Fruit fly (Drosophila melanogaster) whole organism, prepupa: ENCODE measurements around the gene Hsp27.
A peak's percentile ranks its signal among the peaks of the same experiment; 100 is the strongest.

Experiments used
- Blimp-1 ChIP-seq: fragments of 200-800 bp; sonication (Bioruptor generic); optimal IDR thresholded peaks from 3 replicates; lab custom pipeline; 2017; ENCODE audit warnings: missing biosample characterization, missing genetic modification characterization, mild to moderate bottlenecking, moderate library complexity, missing genetic modification reagents
- CG10669 ChIP-seq: fragments of 200-800 bp; sonication (Bioruptor generic); optimal IDR thresholded peaks from 3 replicates; lab custom pipeline; 2018; ENCODE audit warnings: missing biosample characterization, mild to moderate bottlenecking, missing genetic modification characterization, moderate library complexity
- CG11294 ChIP-seq: fragments of 200-800 bp; sonication (Bioruptor generic); IDR thresholded peaks from 2 replicates; pipeline ENCODE4 v1.3.6; 2022; ENCODE audit warnings: missing biosample characterization, missing genetic modification characterization
- CG11762 ChIP-seq: fragments of 200-800 bp; sonication (Bioruptor generic); optimal IDR thresholded peaks from 3 replicates; lab custom pipeline; 2016; ENCODE audit warnings: missing biosample characterization, missing genetic modification characterization; ENCODE audit not compliant: insufficient read depth
- CG11902 ChIP-seq: fragments of 200-800 bp; sonication (Bioruptor generic); optimal IDR thresholded peaks from 3 replicates; lab custom pipeline; 2016; ENCODE audit warnings: missing biosample characterization, missing genetic modification characterization
- CG15336 ChIP-seq: fragments of 200-800 bp; sonication (Bioruptor generic); IDR thresholded peaks from 2 replicates; pipeline ENCODE4 v1.3.6; 2022; ENCODE audit warnings: missing biosample characterization, missing genetic modification characterization
- CG1621 ChIP-seq: fragments of 200-800 bp; sonication (Bioruptor generic); optimal IDR thresholded peaks from 3 replicates; lab custom pipeline; 2018; ENCODE audit warnings: missing biosample characterization, mild to moderate bottlenecking, missing genetic modification characterization
- CG3032 ChIP-seq: fragments of 200-800 bp; optimal IDR thresholded peaks from 2 replicates; lab custom pipeline; 2019; ENCODE audit warnings: missing biosample characterization, mild to moderate bottlenecking, missing genetic modification characterization, moderate library complexity
- CG31627 ChIP-seq: fragments of 200-800 bp; sonication (Bioruptor generic); optimal IDR thresholded peaks from 3 replicates; lab custom pipeline; 2016; ENCODE audit warnings: missing biosample characterization, missing genetic modification characterization
- CG34406 ChIP-seq: fragments of 200-800 bp; sonication (Bioruptor generic); optimal IDR thresholded peaks from 3 replicates; lab custom pipeline; 2016; ENCODE audit warnings: missing biosample characterization, missing genetic modification characterization
- CG3919 ChIP-seq: fragments of 200-800 bp; sonication (Bioruptor generic); optimal IDR thresholded peaks from 3 replicates; lab custom pipeline; 2016; ENCODE audit warnings: missing biosample characterization, missing genetic modification characterization
- CG6792 ChIP-seq: fragments of 200-800 bp; sonication (Bioruptor generic); optimal IDR thresholded peaks from 3 replicates; lab custom pipeline; 2016; ENCODE audit warnings: missing biosample characterization, missing genetic modification characterization
- CG6808 ChIP-seq: fragments of 200-800 bp; sonication (Bioruptor generic); optimal IDR thresholded peaks from 3 replicates; lab custom pipeline; 2017; ENCODE audit warnings: missing biosample characterization, missing genetic modification characterization, mild to moderate bottlenecking, moderate library complexity, missing genetic modification reagents
- CG7368 ChIP-seq: fragments of 200-800 bp; sonication (Bioruptor generic); optimal IDR thresholded peaks from 3 replicates; lab custom pipeline; 2016; ENCODE audit warnings: missing biosample characterization, missing genetic modification characterization
- CG8119 ChIP-seq: fragments of 200-800 bp; sonication (Bioruptor generic); IDR thresholded peaks from 3 replicates; pipeline ENCODE4 v1.3.6; 2022; ENCODE audit warnings: missing biosample characterization, missing genetic modification characterization
- CG8319 ChIP-seq: fragments of 200-800 bp; sonication (Bioruptor generic); optimal IDR thresholded peaks from 3 replicates; lab custom pipeline; 2016; ENCODE audit warnings: missing biosample characterization, missing genetic modification characterization
- Eip75B ChIP-seq: fragments of 200-800 bp; sonication (Bioruptor generic); optimal IDR thresholded peaks from 3 replicates; lab custom pipeline; 2016; ENCODE audit warnings: missing biosample characterization, missing genetic modification characterization
- Eip78C ChIP-seq: fragments of 200-800 bp; sonication (Bioruptor generic); peaks from one replicate; lab custom pipeline; 2016; ENCODE audit warnings: missing biosample characterization, missing genetic modification characterization
- Eip93F ChIP-seq: fragments of 200-800 bp; sonication (Bioruptor generic); optimal IDR thresholded peaks from 2 replicates; lab custom pipeline; 2016; ENCODE audit warnings: missing biosample characterization, mild to moderate bottlenecking, missing genetic modification characterization
- Ets21C ChIP-seq: fragments of 200-800 bp; sonication (Bioruptor generic); optimal IDR thresholded peaks from 3 replicates; lab custom pipeline; 2016; ENCODE audit warnings: missing biosample characterization, missing genetic modification characterization
- Ets96B ChIP-seq: fragments of 200-800 bp; optimal IDR thresholded peaks from 2 replicates; lab custom pipeline; 2019; ENCODE audit warnings: missing biosample characterization, mild to moderate bottlenecking, missing genetic modification characterization, moderate library complexity
- Gug ChIP-seq: fragments of 200-800 bp; sonication (Bioruptor generic); IDR thresholded peaks from 2 replicates; pipeline ENCODE4 v1.3.6; 2022; ENCODE audit warnings: missing biosample characterization, missing genetic modification characterization
- Hr38 ChIP-seq: sonication (Bioruptor generic); optimal IDR thresholded peaks from 2 replicates; lab custom pipeline; 2016; ENCODE audit warnings: missing biosample characterization, missing genetic modification characterization
- Hr39 ChIP-seq: fragments of 200-800 bp; sonication (Bioruptor generic); optimal IDR thresholded peaks from 2 replicates; lab custom pipeline; 2016; ENCODE audit warnings: missing biosample characterization, missing genetic modification characterization
- Hr4 ChIP-seq: fragments of 200-800 bp; sonication (Bioruptor generic); optimal IDR thresholded peaks from 3 replicates; lab custom pipeline; 2016; ENCODE audit warnings: missing biosample characterization, missing genetic modification characterization
- Met ChIP-seq: fragments of 200-800 bp; sonication (Bioruptor generic); optimal IDR thresholded peaks from 3 replicates; lab custom pipeline; 2016; ENCODE audit warnings: missing biosample characterization, missing genetic modification characterization
- OdsH ChIP-seq: fragments of 200-800 bp; sonication (Bioruptor generic); optimal IDR thresholded peaks from 3 replicates; lab custom pipeline; 2016; ENCODE audit warnings: missing biosample characterization, missing genetic modification characterization
- Smox ChIP-seq: fragments of 200-800 bp; sonication (Bioruptor generic); optimal IDR thresholded peaks from 3 replicates; lab custom pipeline; 2016; ENCODE audit warnings: missing biosample characterization, missing genetic modification characterization
- Sox102F ChIP-seq: fragments of 200-800 bp; sonication (Bioruptor generic); optimal IDR thresholded peaks from 2 replicates; lab custom pipeline; 2016; ENCODE audit warnings: missing biosample characterization, mild to moderate bottlenecking, missing genetic modification characterization
- Sox14 ChIP-seq: fragments of 200-800 bp; sonication (Bioruptor generic); optimal IDR thresholded peaks from 3 replicates; lab custom pipeline; 2016; ENCODE audit warnings: missing biosample characterization, missing genetic modification characterization
- Sox15 ChIP-seq: fragments of 200-800 bp; sonication (Bioruptor generic); optimal IDR thresholded peaks from 3 replicates; lab custom pipeline; 2016; ENCODE audit warnings: missing biosample characterization, missing genetic modification characterization
- achi ChIP-seq: fragments of 200-800 bp; sonication (Bioruptor generic); optimal IDR thresholded peaks from 3 replicates; lab custom pipeline; 2016; ENCODE audit warnings: missing biosample characterization, missing genetic modification characterization
- acj6 ChIP-seq: fragments of 200-800 bp; sonication (Bioruptor generic); optimal IDR thresholded peaks from 3 replicates; lab custom pipeline; 2016; ENCODE audit warnings: missing biosample characterization, missing genetic modification characterization
- cyc ChIP-seq: fragments of 200-800 bp; sonication (Bioruptor generic); optimal IDR thresholded peaks from 3 replicates; lab custom pipeline; 2016; ENCODE audit warnings: missing biosample characterization, missing genetic modification characterization
- dac ChIP-seq: fragments of 200-800 bp; sonication (Bioruptor generic); optimal IDR thresholded peaks from 2 replicates; lab custom pipeline; 2017; ENCODE audit warnings: missing biosample characterization, mild to moderate bottlenecking, missing genetic modification characterization
- dsx ChIP-seq: fragments of 200-800 bp; optimal IDR thresholded peaks from 3 replicates; lab custom pipeline; 2019; ENCODE audit warnings: missing biosample characterization, mild to moderate bottlenecking, missing genetic modification characterization, moderate library complexity; ENCODE audit not compliant: poor library complexity, severe bottlenecking
- esn ChIP-seq: fragments of 200-800 bp; sonication (Bioruptor generic); optimal IDR thresholded peaks from 2 replicates; lab custom pipeline; 2016; ENCODE audit warnings: missing biosample characterization, mild to moderate bottlenecking, missing genetic modification characterization, moderate library complexity
- fd59A ChIP-seq: fragments of 200-800 bp; sonication (Bioruptor generic); optimal IDR thresholded peaks from 2 replicates; lab custom pipeline; 2017; ENCODE audit warnings: missing biosample characterization, mild to moderate bottlenecking, missing genetic modification characterization, missing genetic modification reagents
- fd85E ChIP-seq: fragments of 200-800 bp; sonication (Bioruptor generic); optimal IDR thresholded peaks from 3 replicates; lab custom pipeline; 2016; ENCODE audit warnings: missing biosample characterization, missing genetic modification characterization
- fkh ChIP-seq: fragments of 200-800 bp; sonication (Bioruptor generic); optimal IDR thresholded peaks from 3 replicates; lab custom pipeline; 2017; ENCODE audit warnings: missing biosample characterization, mild to moderate bottlenecking, missing genetic modification characterization, moderate library complexity
- lz ChIP-seq: fragments of 200-800 bp; sonication (Bioruptor generic); optimal IDR thresholded peaks from 3 replicates; lab custom pipeline; 2016; ENCODE audit warnings: missing biosample characterization, missing genetic modification characterization
- net ChIP-seq: fragments of 200-800 bp; sonication (Bioruptor generic); optimal IDR thresholded peaks from 3 replicates; lab custom pipeline; 2016; ENCODE audit warnings: missing biosample characterization, missing genetic modification characterization
- salr ChIP-seq, 2 experiments: fragments of 200-800 bp; sonication (Bioruptor generic); optimal IDR thresholded peaks; 3 replicates each; lab custom pipeline; 2016 to 2018; ENCODE audit warnings: missing biosample characterization in 2 of 2, missing genetic modification characterization in 2 of 2, mild to moderate bottlenecking in 1 of 2
- spab ChIP-seq: fragments of 200-800 bp; sonication (Bioruptor generic); optimal IDR thresholded peaks from 2 replicates; lab custom pipeline; 2017; ENCODE audit warnings: missing biosample characterization, mild to moderate bottlenecking, missing genetic modification characterization, missing genetic modification reagents
- ss ChIP-seq, 2 experiments: fragments of 200-800 bp; sonication (Bioruptor generic); optimal IDR thresholded peaks; 2 replicates in 1 of 2; 3 replicates in 1 of 2; lab custom pipeline; 2017 to 2018; ENCODE audit warnings: mild to moderate bottlenecking in 2 of 2, missing biosample characterization in 2 of 2, missing genetic modification characterization in 2 of 2, moderate library complexity in 1 of 2
- svp ChIP-seq: fragments of 200-800 bp; sonication (Bioruptor generic); peaks from one replicate; lab custom pipeline; 2016; ENCODE audit warnings: missing biosample characterization, missing genetic modification characterization
- topi ChIP-seq: fragments of 200-800 bp; sonication (Bioruptor generic); optimal IDR thresholded peaks from 3 replicates; lab custom pipeline; 2016; ENCODE audit warnings: missing biosample characterization, missing genetic modification characterization
- vri ChIP-seq: fragments of 200-800 bp; sonication (Bioruptor generic); optimal IDR thresholded peaks from 3 replicates; lab custom pipeline; 2016; ENCODE audit warnings: missing biosample characterization, mild to moderate bottlenecking, missing genetic modification characterization

Gene Hsp27

DNA sequence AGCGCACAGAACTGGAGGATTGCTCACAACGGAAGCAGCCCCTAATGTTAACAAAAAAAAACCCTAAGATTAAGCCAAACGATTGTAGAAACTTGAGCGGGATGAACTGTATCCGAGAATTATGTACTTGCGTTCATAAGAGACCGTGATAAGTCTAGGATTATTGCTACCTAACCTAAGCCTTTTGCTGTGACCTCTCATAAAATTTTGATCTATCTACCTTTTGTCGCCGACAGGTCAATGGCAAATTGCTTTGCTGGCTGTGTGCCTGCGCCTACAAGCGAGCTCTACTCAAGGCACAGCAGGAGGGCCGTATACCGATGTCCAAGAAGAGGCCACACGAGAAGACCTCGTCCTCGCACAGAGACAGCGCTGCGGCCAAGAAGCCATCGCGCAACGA is 15.2 kb upstream of the Hsp27 start:
- TF ChIP-seq svp (GFP tag; lab: Kevin White, UChicago) (peak; percentile 77), Met (GFP tag; lab: Kevin White, UChicago) (no peak)

DNA sequence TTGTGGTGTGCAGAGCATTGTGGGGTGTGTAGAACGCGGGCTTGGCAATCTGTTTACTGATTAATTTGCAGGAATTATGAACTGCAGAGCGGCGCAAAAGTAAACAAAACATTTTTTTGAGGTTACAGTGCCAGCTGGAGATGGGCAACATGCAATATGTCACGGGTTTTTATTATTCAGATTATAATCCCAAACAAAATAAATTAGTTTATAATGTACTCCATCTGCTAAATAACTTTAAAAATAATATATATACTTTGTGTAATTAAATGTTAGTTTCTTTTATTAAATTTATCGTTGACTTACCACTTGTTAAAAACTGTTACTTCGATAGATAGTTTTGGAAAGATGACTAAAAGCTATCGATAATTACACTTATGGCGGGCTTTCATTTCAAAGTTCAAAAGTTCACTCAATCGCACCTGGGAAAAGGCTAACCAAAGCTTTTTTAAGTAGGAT is 12.9 kb upstream of the Hsp27 start, which contains the start of gene Fdx1:
Fdx1 (minus strand) TSS at position 332 of the 459 bp plus-strand sequence.
- TF ChIP-seq dac (GFP tag; lab: Kevin White, UChicago) (no peak), Eip78C (GFP tag; lab: Kevin White, UChicago) (peak; percentile 71), CG31627 (GFP tag; lab: Kevin White, UChicago) (peak; percentile 17), Ets96B (peak; percentile 33), Hr39 (GFP tag; lab: Kevin White, UChicago) (no peak), dsx (GFP tag; lab: Kevin White, UChicago) (no peak), Met (GFP tag; lab: Kevin White, UChicago) (no peak), cyc (peak; percentile 26), net (peak; percentile 14), Gug (GFP tag; lab: Robert Waterston, UW) (no peak), Ets21C (GFP tag; lab: Kevin White, UChicago) (no peak), Sox102F (no peak), spab (GFP tag; lab: Kevin White, UChicago) (no peak), CG6792 (GFP tag; lab: Kevin White, UChicago) (no peak), CG11902 (GFP tag; lab: Kevin White, UChicago) (no peak), Hr38 (no peak), Eip93F (peak; percentile 5), svp (GFP tag; lab: Kevin White, UChicago) (peak; percentile 60), CG8119 (GFP tag; lab: Robert Waterston, UW) (peak; percentile 25; the same call in 1 of the 3 replicates), CG3032 (tag; lab: Kevin White, UChicago) (peak; percentile 41), Smox (GFP tag; lab: Kevin White, UChicago) (no peak), Eip75B (GFP tag; lab: Kevin White, UChicago) (peak; percentile 30), CG3919 (peak; percentile 43), fd59A (GFP tag; lab: Kevin White, UChicago) (no peak), esn (peak; percentile 55), Sox14 (GFP tag; lab: Kevin White, UChicago) (peak; percentile 48), achi (peak; percentile 25), CG11294 (GFP tag; lab: Robert Waterston, UW) (no peak), fkh (GFP tag; lab: Kevin White, UChicago) (peak; percentile 96), Blimp-1 (GFP tag; lab: Kevin White, UChicago) (no peak), CG15336 (GFP tag; lab: Robert Waterston, UW) (no peak), CG8319 (no peak), lz (peak; percentile 38), vri (GFP tag; lab: Kevin White, UChicago) (peak; percentile 11), OdsH (GFP tag; lab: Kevin White, UChicago) (peak; percentile 47), CG10669 (no peak), CG6808 (GFP tag; lab: Kevin White, UChicago) (no peak), topi (peak; percentile 33)

DNA sequence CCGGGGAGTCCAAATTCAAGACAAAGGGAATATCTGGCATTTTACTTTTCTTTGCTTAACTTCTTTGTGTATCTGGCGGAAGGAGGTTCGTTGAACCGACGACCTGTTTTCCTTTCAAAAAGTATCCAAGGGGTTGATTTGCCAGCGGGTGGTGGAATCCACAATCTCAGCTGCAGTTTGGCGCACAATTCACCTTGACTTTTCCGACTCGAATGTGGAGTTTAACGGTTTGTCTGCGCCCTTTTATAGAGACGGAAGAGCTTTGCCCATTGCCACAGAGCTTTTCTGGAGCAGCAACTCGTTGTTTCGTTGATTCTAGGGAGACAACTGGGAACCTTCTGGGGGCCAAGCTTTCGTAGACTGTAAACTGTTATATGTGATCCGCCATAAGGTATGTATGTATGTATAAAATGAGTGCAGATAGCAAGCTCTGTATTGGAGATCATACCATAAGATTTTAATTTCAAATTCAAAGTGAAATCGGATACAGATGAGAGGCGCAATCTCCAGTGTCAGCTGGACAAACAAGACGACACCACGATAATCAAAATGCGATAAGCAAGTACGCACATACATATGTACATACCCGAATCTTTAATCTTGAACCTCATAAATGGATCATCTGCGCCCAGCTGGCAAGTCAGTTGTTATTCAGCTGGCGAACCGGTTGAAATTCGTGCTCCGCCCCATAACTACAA is 11.4 kb upstream of the Hsp27 start, which contains the start of the genes Hsp67Bc, CG4456 and Hsp22:
Hsp67Bc (minus strand) TSS at position 220 of the 698 bp plus-strand sequence.
CG4456 (plus strand) TSS at position 445 of the 698 bp plus-strand sequence.
Hsp22 (plus strand) TSS at position 654 of the 698 bp plus-strand sequence.
- TF ChIP-seq ss (GFP tag; optimal IDR thresholded peaks at IDR 0.05; lab: Kevin White, UChicago) = peak; percentile 50 to 53
- no peak for TF ChIP-seq Ets21C (GFP tag; lab: Kevin White, UChicago)
- TF ChIP-seq spab (GFP tag; lab: Kevin White, UChicago) = no peak
- no peak for TF ChIP-seq Sox15 (GFP tag; lab: Kevin White, UChicago)
- no peak for TF ChIP-seq OdsH (GFP tag; lab: Kevin White, UChicago)
- TF ChIP-seq Hr4 (GFP tag; lab: Kevin White, UChicago) = no peak
- TF ChIP-seq net = no peak
- TF ChIP-seq Ets96B = no peak
- no peak for TF ChIP-seq CG1621
- TF ChIP-seq fkh (GFP tag; lab: Kevin White, UChicago) = peak; percentile 60
- TF ChIP-seq lz = no peak
- no peak for TF ChIP-seq CG7368 (GFP tag; lab: Kevin White, UChicago)
- no peak for TF ChIP-seq acj6
- no peak for TF ChIP-seq CG11294 (GFP tag; lab: Robert Waterston, UW)
- TF ChIP-seq CG11762 = no peak
- TF ChIP-seq CG34406 = no peak
- TF ChIP-seq fd85E (GFP tag; lab: Kevin White, UChicago) = no peak
- TF ChIP-seq Blimp-1 (GFP tag; lab: Kevin White, UChicago) = no peak
- TF ChIP-seq salr (GFP tag; optimal IDR thresholded peaks at IDR 0.05; lab: Kevin White, UChicago) = no peak
- no peak for TF ChIP-seq achi
